Fruit fly (Drosophila melanogaster) whole organism, pupa: ENCODE results near the gene Pp2C1.

Experiments
- CG15710 ChIP-seq: fragments of 200-800 bp; sonication (Bioruptor generic); optimal IDR thresholded peaks from 2 replicates; lab custom pipeline; 2018; ENCODE audit warnings: missing biosample characterization, mild to moderate bottlenecking, missing genetic modification characterization, moderate library complexity
- D1 ChIP-seq: fragments of 200-800 bp; sonication (Bioruptor generic); optimal IDR thresholded peaks from 2 replicates; lab custom pipeline; 2018; ENCODE audit warnings: missing biosample characterization, mild to moderate bottlenecking, missing genetic modification characterization, moderate library complexity
- rn ChIP-seq: fragments of 200-800 bp; sonication (Bioruptor generic); IDR thresholded peaks from 2 replicates; pipeline ENCODE4 v1.3.6; 2022; ENCODE audit warnings: missing biosample characterization, missing genetic modification characterization

DNA sequence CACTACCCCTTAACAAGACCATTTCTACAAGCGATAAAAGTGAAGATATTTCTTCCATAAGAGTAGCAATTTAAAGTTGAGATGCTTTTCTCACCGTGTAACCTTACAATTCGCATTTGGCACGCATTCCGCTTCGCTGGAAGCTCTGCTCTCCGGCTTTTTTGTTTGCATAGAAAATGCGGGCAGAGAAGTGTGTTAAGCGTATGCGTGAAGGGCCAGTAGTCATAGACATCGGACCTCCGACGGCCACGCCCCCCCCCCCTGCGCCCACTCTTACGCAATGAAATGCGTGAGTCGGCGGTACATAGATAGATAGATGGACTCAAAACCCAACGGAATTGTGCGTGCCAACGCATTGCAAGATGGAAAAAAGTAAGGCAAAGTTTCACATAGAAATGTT, 17.3 kb downstream of the Pp2C1 start:
- TF ChIP-seq CG15710 (tag; lab: Kevin White, UChicago) (no peak), D1 (tag; lab: Kevin White, UChicago) (no peak), rn (GFP tag; lab: Robert Waterston, UW) (no peak)
